Fruit fly (Drosophila melanogaster) whole organism, embryonic: ENCODE measurements around the gene SamDC.

Source experiments
- CG12769 ChIP-seq: fragments of 200-800 bp; sonication (Bioruptor generic); optimal IDR thresholded peaks from 2 replicates; lab custom pipeline; 2019; ENCODE audit warnings: missing biosample characterization, mild to moderate bottlenecking, missing genetic modification characterization, moderate library complexity
- CG12942 ChIP-seq: fragments of 200-800 bp; sonication (Bioruptor generic); optimal IDR thresholded peaks from 3 replicates; lab custom pipeline; 2016; ENCODE audit warnings: missing biosample characterization, missing genetic modification characterization
- CG13287 ChIP-seq: fragments of 200-800 bp; sonication (Bioruptor generic); IDR thresholded peaks from 2 replicates; pipeline ENCODE4 v1.3.6; 2022; ENCODE audit warnings: missing biosample characterization, missing genetic modification characterization; ENCODE audit not compliant: partially characterized antibody
- CG16813 ChIP-seq: fragments of 200-800 bp; sonication (Bioruptor generic); IDR thresholded peaks from 3 replicates; pipeline ENCODE4 v1.3.6; 2022; ENCODE audit warnings: missing biosample characterization, missing genetic modification characterization; ENCODE audit not compliant: partially characterized antibody
- CG17328 ChIP-seq: fragments of 200-800 bp; sonication (Bioruptor generic); IDR thresholded peaks from 2 replicates; pipeline ENCODE4 v1.3.6; 2022; ENCODE audit warnings: missing biosample characterization, missing genetic modification characterization
- CG18619 ChIP-seq: fragments of 200-800 bp; sonication (Bioruptor generic); optimal IDR thresholded peaks from 3 replicates; lab custom pipeline; 2017; ENCODE audit warnings: missing biosample characterization, mild to moderate bottlenecking, missing genetic modification characterization
- CG2889 ChIP-seq: fragments of 200-800 bp; sonication (Bioruptor generic); IDR thresholded peaks from 3 replicates; pipeline ENCODE4 v1.3.6; 2022; ENCODE audit warnings: missing biosample characterization, missing genetic modification characterization
- CG31224 ChIP-seq: fragments of 200-800 bp; sonication (Bioruptor generic); IDR thresholded peaks from 2 replicates; pipeline ENCODE4 v1.3.6; 2022; ENCODE audit warnings: missing biosample characterization, missing genetic modification characterization
- CG3163 ChIP-seq: fragments of 200-800 bp; sonication (Bioruptor generic); optimal IDR thresholded peaks from 3 replicates; lab custom pipeline; 2016; ENCODE audit warnings: missing biosample characterization, missing genetic modification characterization
- CG32767 ChIP-seq: fragments of 200-800 bp; sonication (Bioruptor generic); IDR thresholded peaks from 2 replicates; pipeline ENCODE4 v1.3.6; 2022; ENCODE audit warnings: missing biosample characterization, missing genetic modification characterization
- CG4360 ChIP-seq: fragments of 200-800 bp; sonication (Bioruptor generic); IDR thresholded peaks from 2 replicates; pipeline ENCODE4 v1.3.6; 2022; ENCODE audit warnings: missing biosample characterization, missing genetic modification characterization
- CG7745 ChIP-seq: fragments of 200-800 bp; sonication (Bioruptor generic); optimal IDR thresholded peaks from 2 replicates; lab custom pipeline; 2018; ENCODE audit warnings: missing biosample characterization, mild to moderate bottlenecking, missing genetic modification characterization, moderate library complexity
- CG7928 ChIP-seq: fragments of 200-800 bp; sonication (Bioruptor generic); optimal IDR thresholded peaks from 2 replicates; lab custom pipeline; 2017; ENCODE audit warnings: missing biosample characterization, mild to moderate bottlenecking, missing genetic modification characterization
- CG8765 ChIP-seq: fragments of 200-800 bp; sonication (Bioruptor generic); IDR thresholded peaks from 2 replicates; pipeline ENCODE4 v1.3.6; 2022; ENCODE audit warnings: missing biosample characterization, missing genetic modification characterization
- CG9727 ChIP-seq: fragments of 200-800 bp; sonication (Bioruptor generic); optimal IDR thresholded peaks from 3 replicates; lab custom pipeline; 2017; ENCODE audit warnings: missing biosample characterization, mild to moderate bottlenecking, missing genetic modification characterization
- Dbx ChIP-seq: fragments of 200-800 bp; sonication (Bioruptor generic); IDR thresholded peaks from 3 replicates; pipeline ENCODE4 v1.3.6; 2022; ENCODE audit warnings: missing biosample characterization, missing genetic modification characterization
- Dek ChIP-seq: fragments of 200-800 bp; sonication (Bioruptor generic); optimal IDR thresholded peaks from 3 replicates; lab custom pipeline; 2019; ENCODE audit warnings: missing biosample characterization, mild to moderate bottlenecking, missing genetic modification characterization, moderate library complexity
- Dip2 ChIP-seq: fragments of 200-800 bp; sonication (Bioruptor generic); IDR thresholded peaks from 2 replicates; pipeline ENCODE4 v1.3.6; 2022; ENCODE audit warnings: missing biosample characterization, missing genetic modification characterization
- Dip3 ChIP-seq: fragments of 200-800 bp; sonication (Bioruptor generic); optimal IDR thresholded peaks from 3 replicates; lab custom pipeline; 2016; ENCODE audit warnings: missing biosample characterization, missing genetic modification characterization
- Eip74EF ChIP-seq, 2 experiments: fragments of 200-800 bp in 1 of 2; fragments of >200 bp in 1 of 2; sonication (Bioruptor generic) in 1 of 2; optimal IDR thresholded peaks; 2 replicates each; lab custom pipeline; 2017 to 2019; ENCODE audit warnings: missing biosample characterization in 2 of 2, missing genetic modification characterization in 2 of 2, mild to moderate bottlenecking in 1 of 2, moderate library complexity in 1 of 2
- GATAe ChIP-seq: fragments of 200-800 bp; sonication (Bioruptor generic); conservative IDR thresholded peaks from 2 replicates; pipeline ENCODE4 v1.3.6; 2022; ENCODE audit warnings: missing biosample characterization, missing genetic modification characterization
- Hmx ChIP-seq: fragments of 200-800 bp; sonication (Bioruptor generic); optimal IDR thresholded peaks from 2 replicates; lab custom pipeline; 2016; ENCODE audit warnings: missing biosample characterization, missing genetic modification characterization
- Med ChIP-seq: fragments of 200-800 bp; sonication (Bioruptor generic); peaks from one replicate; lab custom pipeline; 2016; ENCODE audit warnings: missing biosample characterization, missing genetic modification characterization, mild to moderate bottlenecking, inconsistent platforms, moderate library complexity
- Side ChIP-seq: fragments of 200-800 bp; sonication (Bioruptor generic); optimal IDR thresholded peaks from 2 replicates; lab custom pipeline; 2016; ENCODE audit warnings: missing biosample characterization, missing genetic modification characterization
- Sry-β ChIP-seq: fragments of 200-800 bp; sonication (Bioruptor generic); optimal IDR thresholded peaks from 2 replicates; lab custom pipeline; 2018; ENCODE audit warnings: missing biosample characterization, mild to moderate bottlenecking, missing genetic modification characterization, moderate library complexity
- Tbp ChIP-seq: fragments of >200 bp; optimal IDR thresholded peaks from 2 replicates; lab custom pipeline; 2018; ENCODE audit warnings: missing biosample characterization, missing genetic modification characterization
- Trl ChIP-seq, 3 experiments: fragments of >200 bp in 2 of 3; fragments of 200-800 bp in 1 of 3; sonication (Bioruptor generic) in 1 of 3; optimal IDR thresholded peaks; 2 replicates in 1 of 3; 3 replicates in 2 of 3; lab custom pipeline; 2016 to 2017; ENCODE audit warnings: missing biosample characterization in 1 of 3, missing genetic modification characterization in 1 of 3
- bbx ChIP-seq: fragments of 200-800 bp; sonication (Bioruptor generic); IDR thresholded peaks from 2 replicates; pipeline ENCODE4 v1.3.6; 2022; ENCODE audit warnings: missing biosample characterization, missing genetic modification characterization; ENCODE audit not compliant: partially characterized antibody
- bsh ChIP-seq, 2 experiments: fragments of 200-800 bp; sonication (Bioruptor generic); optimal IDR thresholded peaks; 2 replicates each; lab custom pipeline; 2017 to 2018; ENCODE audit warnings: mild to moderate bottlenecking in 2 of 2, missing biosample characterization in 2 of 2, missing genetic modification characterization in 2 of 2, moderate library complexity in 1 of 2
- crp ChIP-seq, 2 experiments: fragments of 200-800 bp; sonication (Bioruptor generic); optimal IDR thresholded peaks; 2 replicates in 1 of 2; 3 replicates in 1 of 2; lab custom pipeline; 2017; ENCODE audit warnings: missing biosample characterization in 2 of 2, missing genetic modification characterization in 2 of 2, mild to moderate bottlenecking in 1 of 2, moderate library complexity in 1 of 2
- cwo ChIP-seq: fragments of 200-800 bp; sonication (Bioruptor generic); optimal IDR thresholded peaks from 3 replicates; lab custom pipeline; 2017; ENCODE audit warnings: missing biosample characterization, missing genetic modification characterization, mild to moderate bottlenecking, moderate library complexity, missing genetic modification reagents
- ewg ChIP-seq: fragments of 200-800 bp; sonication (Bioruptor generic); optimal IDR thresholded peaks from 3 replicates; lab custom pipeline; 2017; ENCODE audit warnings: mild to moderate bottlenecking, missing biosample characterization, missing genetic modification reagents, missing genetic modification characterization
- fd102C ChIP-seq: fragments of 200-800 bp; sonication (Bioruptor generic); optimal IDR thresholded peaks from 2 replicates; lab custom pipeline; 2018; ENCODE audit warnings: missing biosample characterization, mild to moderate bottlenecking, missing genetic modification characterization, moderate library complexity
- gce ChIP-seq: fragments of 200-800 bp; sonication (Bioruptor generic); IDR thresholded peaks from 3 replicates; pipeline ENCODE4 v1.3.6; 2022; ENCODE audit warnings: missing biosample characterization, missing genetic modification characterization
- gfzf ChIP-seq: fragments of 200-800 bp; sonication (Bioruptor generic); optimal IDR thresholded peaks from 2 replicates; lab custom pipeline; 2016; ENCODE audit warnings: missing biosample characterization, mild to moderate bottlenecking, missing genetic modification characterization, moderate library complexity
- gsb ChIP-seq: fragments of 200-800 bp; sonication (Bioruptor generic); IDR thresholded peaks from 2 replicates; pipeline ENCODE4 v1.3.6; 2022; ENCODE audit warnings: missing biosample characterization, missing genetic modification characterization
- insv ChIP-seq, 2 experiments: fragments of 200-800 bp; sonication (Bioruptor generic); optimal IDR thresholded peaks; 3 replicates each; lab custom pipeline; 2016 to 2018; ENCODE audit warnings: missing biosample characterization in 2 of 2, missing genetic modification characterization in 2 of 2
- inv ChIP-seq: fragments of 200-800 bp; sonication (Bioruptor generic); IDR thresholded peaks from 2 replicates; pipeline ENCODE4 v1.3.6; 2022; ENCODE audit warnings: missing biosample characterization, missing genetic modification characterization; ENCODE audit not compliant: partially characterized antibody
- ken ChIP-seq: fragments of 200-800 bp; sonication (Bioruptor generic); IDR thresholded peaks from 3 replicates; pipeline ENCODE4 v1.3.6; 2022; ENCODE audit warnings: missing biosample characterization, missing genetic modification characterization
- lov ChIP-seq, 2 experiments: fragments of 200-800 bp in 1 of 2; fragments of >200 bp in 1 of 2; sonication (Bioruptor generic) in 1 of 2; IDR thresholded peaks in 1 of 2; optimal IDR thresholded peaks in 1 of 2; 2 replicates in 1 of 2; 3 replicates in 1 of 2; pipeline versions ENCODE4 v1.3.6 to Lab custom; 2017 to 2022; ENCODE audit warnings: missing biosample characterization in 1 of 2, missing genetic modification characterization in 1 of 2
- p53 ChIP-seq: fragments of 200-800 bp; sonication (Bioruptor generic); optimal IDR thresholded peaks from 2 replicates; lab custom pipeline; 2016; ENCODE audit warnings: missing biosample characterization, missing genetic modification characterization
- shn ChIP-seq: fragments of 200-800 bp; sonication (Bioruptor generic); optimal IDR thresholded peaks from 3 replicates; lab custom pipeline; 2016; ENCODE audit warnings: missing biosample characterization, missing genetic modification characterization
- sima ChIP-seq: fragments of 200-800 bp; sonication (Bioruptor generic); optimal IDR thresholded peaks from 2 replicates; lab custom pipeline; 2016; ENCODE audit warnings: missing biosample characterization, missing genetic modification characterization
- stc ChIP-seq: fragments of 200-800 bp; sonication (Bioruptor generic); IDR thresholded peaks from 2 replicates; pipeline ENCODE4 v1.3.6; 2022; ENCODE audit warnings: missing biosample characterization, missing genetic modification characterization
- sug ChIP-seq: fragments of 200-800 bp; optimal IDR thresholded peaks from 2 replicates; lab custom pipeline; 2019; ENCODE audit warnings: missing biosample characterization, mild to moderate bottlenecking, missing genetic modification characterization, moderate library complexity
- tgo ChIP-seq: fragments of 200-800 bp; sonication (Bioruptor generic); IDR thresholded peaks from 3 replicates; pipeline ENCODE4 v1.3.6; 2022; ENCODE audit warnings: missing biosample characterization, missing genetic modification characterization
- tna ChIP-seq: fragments of 200-800 bp; sonication (Bioruptor generic); IDR thresholded peaks from 2 replicates; pipeline ENCODE4 v1.3.6; 2022; ENCODE audit warnings: missing biosample characterization, missing genetic modification characterization; ENCODE audit not compliant: partially characterized antibody
- ttk ChIP-seq: fragments of 200-800 bp; sonication (Bioruptor generic); IDR thresholded peaks from 2 replicates; pipeline ENCODE4 v2.1.2; 2022; ENCODE audit warnings: missing biosample characterization, missing genetic modification characterization
- twi ChIP-seq: fragments of 200-800 bp; optimal IDR thresholded peaks from 2 replicates; lab custom pipeline; 2019; ENCODE audit warnings: missing biosample characterization, mild to moderate bottlenecking, missing genetic modification characterization, moderate library complexity
- zf30C ChIP-seq: fragments of 200-800 bp; sonication (Bioruptor generic); optimal IDR thresholded peaks from 3 replicates; lab custom pipeline; 2018; ENCODE audit warnings: missing biosample characterization, mild to moderate bottlenecking, missing genetic modification characterization

SamDC gene

DNA sequence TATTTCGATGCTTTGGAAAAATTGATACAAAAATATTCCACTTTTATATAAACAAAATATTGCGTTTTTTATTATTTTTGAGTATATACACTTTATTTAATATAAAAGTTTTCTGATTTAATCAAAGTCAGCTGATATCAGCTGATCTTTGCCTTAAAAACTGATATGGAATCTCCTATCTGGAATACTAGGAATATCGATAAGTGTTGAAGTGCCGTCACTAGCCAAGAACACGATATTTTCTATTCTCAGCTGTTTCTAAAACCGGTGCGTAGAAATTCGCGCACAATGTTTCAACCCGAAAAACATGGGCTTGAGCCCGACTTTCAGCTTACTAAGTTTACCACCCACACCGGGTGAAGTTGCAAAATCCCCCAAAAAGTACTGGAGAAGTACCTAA lies 3.2 kb downstream of the SamDC start, which contains the start of gene Sps2:
TSS of gene Sps2 (plus strand) at position 124 of the 400 bp plus-strand sequence.
- TF ChIP-seq Med (GFP tag; lab: Kevin White, UChicago): peak; percentile 81
- no peak for TF ChIP-seq Dbx
- no peak for TF ChIP-seq cwo (GFP tag; lab: Kevin White, UChicago)
- no peak for TF ChIP-seq p53 (GFP tag; lab: Kevin White, UChicago)
- TF ChIP-seq Sry-β (GFP tag; lab: Kevin White, UChicago): no peak
- TF ChIP-seq GATAe (GFP tag; lab: Robert Waterston, UW): peak; percentile 27; the same call in 1 of the 2 replicates
- TF ChIP-seq CG13287 (GFP tag; lab: Robert Waterston, UW): peak; percentile 85
- no peak for TF ChIP-seq CG7928
- TF ChIP-seq Side (GFP tag; lab: Kevin White, UChicago): no peak
- no peak for TF ChIP-seq CG2889
- no peak for TF ChIP-seq Trl (optimal IDR thresholded peaks at IDR 0.05; lab: Kevin White, UChicago)
- no peak for TF ChIP-seq Trl (GFP tag; optimal IDR thresholded peaks at IDR 0.05; lab: Kevin White, UChicago)
- no peak for TF ChIP-seq CG7745 (tag; lab: Kevin White, UChicago)
- TF ChIP-seq CG16813 (GFP tag; lab: Robert Waterston, UW): peak; percentile 75
- no peak for TF ChIP-seq CG18619
- no peak for TF ChIP-seq CG3163 (GFP tag; lab: Kevin White, UChicago)
- peak; percentile 78 for TF ChIP-seq bbx (GFP tag; lab: Robert Waterston, UW)
- TF ChIP-seq tna (GFP tag; lab: Robert Waterston, UW): no peak
- TF ChIP-seq CG31224 (GFP tag; lab: Robert Waterston, UW): no peak
- TF ChIP-seq ttk (GFP tag; lab: Robert Waterston, UW): no peak
- TF ChIP-seq CG9727 (GFP tag; lab: Kevin White, UChicago): peak; percentile 33
- no peak for TF ChIP-seq CG12769 (tag; lab: Kevin White, UChicago)
- no peak for TF ChIP-seq ken (GFP tag; lab: Robert Waterston, UW)
- no peak for TF ChIP-seq CG32767 (GFP tag; lab: Robert Waterston, UW)
- no peak for TF ChIP-seq lov (optimal IDR thresholded peaks at IDR 0.05; lab: Kevin White, UChicago)
- no peak for TF ChIP-seq lov (GFP tag; IDR thresholded peaks at IDR 0.05; lab: Robert Waterston, UW)
- TF ChIP-seq zf30C (GFP tag; lab: Kevin White, UChicago): no peak
- TF ChIP-seq sima (GFP tag; lab: Kevin White, UChicago): no peak
- TF ChIP-seq CG4360 (GFP tag; lab: Robert Waterston, UW): no peak
- TF ChIP-seq inv: peak; percentile 63
- no peak for TF ChIP-seq gce (GFP tag; lab: Robert Waterston, UW)
- no peak for TF ChIP-seq Hmx
- TF ChIP-seq insv (GFP tag; optimal IDR thresholded peaks at IDR 0.05; lab: Kevin White, UChicago): no peak
- TF ChIP-seq fd102C (GFP tag; lab: Kevin White, UChicago): no peak
- TF ChIP-seq CG12942 (GFP tag; lab: Kevin White, UChicago): no peak
- TF ChIP-seq CG8765: no peak
- TF ChIP-seq bsh (GFP tag; optimal IDR thresholded peaks at IDR 0.05; lab: Kevin White, UChicago): no peak
- peak; percentile 17 for TF ChIP-seq Dek (tag; lab: Kevin White, UChicago)
- TF ChIP-seq twi: no peak
- peak; percentile 35 for TF ChIP-seq sug (tag; lab: Kevin White, UChicago)
- no peak for TF ChIP-seq stc (GFP tag; lab: Robert Waterston, UW)
- TF ChIP-seq CG17328 (GFP tag; lab: Robert Waterston, UW): peak; percentile 27; the same call in 1 of the 2 replicates
- no peak for TF ChIP-seq Dip2 (GFP tag; lab: Robert Waterston, UW)
- TF ChIP-seq gfzf: peak; percentile 12
- no peak for TF ChIP-seq tgo
- no peak for TF ChIP-seq Dip3 (GFP tag; lab: Kevin White, UChicago)
- peak; percentile 82 to 96 for TF ChIP-seq crp (GFP tag; optimal IDR thresholded peaks at IDR 0.05; lab: Kevin White, UChicago)
- TF ChIP-seq ewg (GFP tag; lab: Kevin White, UChicago): no peak
- no peak for TF ChIP-seq shn (GFP tag; lab: Kevin White, UChicago)
- no peak for TF ChIP-seq Tbp (GFP tag; lab: Kevin White, UChicago)
- no peak for TF ChIP-seq Eip74EF (GFP tag; optimal IDR thresholded peaks at IDR 0.05; lab: Kevin White, UChicago)
- no peak for TF ChIP-seq gsb
